Worm (Caenorhabditis elegans): ENCODE data around the gene R10E8.8.
"Not testable (repeated sequence)": the region's sequence is repeated elsewhere in the genome, so short reads cannot be mapped to it uniquely, and the experiment has no call there.

Gene R10E8.8

ce11 chrV:18224353-18224752 lies 17.1 kb downstream of the R10E8.8 start, which contains the start of gene F16H6.10:
F16H6.10 (minus strand) TSS chrV:18224453.
- no peak for TF ChIP-seq unc-62 (GFP tag; optimal IDR thresholded peaks at IDR 0.05)

DNA sequence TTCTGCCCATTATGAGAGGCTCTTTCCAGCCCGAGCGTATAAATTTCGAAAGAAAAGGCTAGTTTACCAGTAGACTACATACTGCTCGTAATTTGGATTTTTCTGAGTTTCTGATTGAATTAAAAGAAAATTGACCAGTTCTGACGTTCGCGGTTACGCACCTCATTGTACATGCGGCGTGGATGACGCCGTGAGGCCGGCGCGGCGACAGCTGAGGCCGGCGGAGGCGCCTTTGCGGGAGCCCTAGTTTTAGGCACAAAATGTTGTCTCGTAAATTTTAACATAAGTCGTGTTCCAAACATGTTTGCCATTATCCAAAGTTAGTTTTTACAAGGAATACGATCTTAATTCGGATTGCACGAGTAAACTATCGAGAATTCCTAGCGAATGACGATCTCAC lies 24.7 kb downstream of the R10E8.8 start, which contains the start of gene F16H6.9:
Gene F16H6.9, plus strand, starts transcription at position 301 of the 400 bp plus-strand sequence.
- TF ChIP-seq unc-62 (GFP tag; optimal IDR thresholded peaks at IDR 0.05) = not testable (repeated sequence)

ce11 chrV:18216175-18216574 lies 25.3 kb downstream of the R10E8.8 start, which contains the start of gene F16H6.8:
F16H6.8 (minus strand) TSS chrV:18216275.
- not testable (repeated sequence) for TF ChIP-seq unc-62 (GFP tag; optimal IDR thresholded peaks at IDR 0.05)

DNA sequence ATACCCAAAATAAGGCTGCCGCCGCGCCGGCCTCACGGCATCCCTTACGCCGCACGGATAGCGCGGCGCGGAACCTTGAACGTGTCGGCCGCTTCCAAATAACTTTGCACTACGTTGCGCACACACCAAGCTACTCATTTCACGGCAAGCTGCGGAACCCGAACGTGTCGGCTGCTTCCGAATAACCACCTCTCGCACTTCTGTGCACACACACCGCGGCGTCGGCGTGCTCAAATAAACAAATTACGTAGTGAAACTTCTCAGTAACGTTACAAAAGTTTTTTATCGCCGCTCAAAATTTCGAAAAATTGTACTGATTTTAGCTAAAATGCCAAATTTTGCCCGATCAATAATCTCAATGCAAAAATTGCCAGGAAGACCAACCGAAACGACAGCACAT lies 28.6 kb downstream of the R10E8.8 start:
- no peak for TF ChIP-seq unc-62 (GFP tag; optimal IDR thresholded peaks at IDR 0.05)

DNA sequence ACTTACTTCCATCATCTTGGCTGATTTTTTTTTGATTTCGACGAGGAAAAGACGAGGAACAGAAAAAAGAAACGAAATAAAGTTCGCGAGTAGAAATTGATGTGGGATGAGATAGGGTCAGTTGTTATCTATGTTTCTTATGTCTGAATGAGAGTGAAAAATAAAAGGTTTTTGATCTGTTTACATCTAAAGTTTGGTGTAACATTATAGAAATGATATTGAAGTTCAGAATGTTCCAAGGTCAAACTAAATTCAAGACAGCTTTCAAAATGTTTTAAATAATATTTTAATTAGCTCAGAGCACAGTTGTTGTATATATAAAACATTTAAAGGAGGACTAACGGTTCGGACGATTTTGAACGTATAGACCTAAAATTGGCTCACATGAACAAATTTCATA lies 32.4 kb downstream of the R10E8.8 start, which contains the start of gene F16H6.7:
Gene F16H6.7, minus strand, starts transcription at position 101 of the 400 bp plus-strand sequence.
- TF ChIP-seq unc-62 (GFP tag; optimal IDR thresholded peaks at IDR 0.05) = no peak

ce11 chrV:18198421-18198820 lies 43.0 kb downstream of the R10E8.8 start, which contains the start of gene F16H6.4:
F16H6.4 (plus strand) TSS chrV:18198721.
- TF ChIP-seq unc-62 (GFP tag; optimal IDR thresholded peaks at IDR 0.05) = no peak

ce11 chrV:18195006-18195405 lies 46.5 kb downstream of the R10E8.8 start, which contains the start of gene F16H6.3:
F16H6.3 (plus strand) TSS chrV:18195306.
- TF ChIP-seq unc-62 (GFP tag; optimal IDR thresholded peaks at IDR 0.05) = no peak

DNA sequence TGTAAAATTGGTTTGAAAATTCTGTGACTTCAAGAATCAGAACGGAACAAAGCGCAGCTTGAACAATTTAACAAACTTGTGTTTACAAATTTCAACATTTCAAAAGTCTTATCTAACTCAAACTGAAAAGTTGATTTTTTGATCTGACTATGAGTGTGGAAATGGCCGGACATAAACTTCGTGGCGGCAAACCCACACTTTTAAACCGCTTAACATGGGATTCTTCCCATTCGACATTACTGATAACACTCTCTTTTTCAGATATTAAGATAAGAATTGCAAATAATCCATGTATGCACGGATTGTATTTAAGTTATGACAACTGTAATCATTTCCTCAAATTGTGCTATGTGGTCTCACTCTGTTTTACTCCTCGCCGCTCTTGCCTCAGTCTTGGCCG lies 50.3 kb downstream of the R10E8.8 start, which contains the start of gene clec-42:
Gene clec-42, plus strand, starts transcription at position 285 of the 400 bp plus-strand sequence.
- no peak for TF ChIP-seq unc-62 (GFP tag; optimal IDR thresholded peaks at IDR 0.05)

DNA sequence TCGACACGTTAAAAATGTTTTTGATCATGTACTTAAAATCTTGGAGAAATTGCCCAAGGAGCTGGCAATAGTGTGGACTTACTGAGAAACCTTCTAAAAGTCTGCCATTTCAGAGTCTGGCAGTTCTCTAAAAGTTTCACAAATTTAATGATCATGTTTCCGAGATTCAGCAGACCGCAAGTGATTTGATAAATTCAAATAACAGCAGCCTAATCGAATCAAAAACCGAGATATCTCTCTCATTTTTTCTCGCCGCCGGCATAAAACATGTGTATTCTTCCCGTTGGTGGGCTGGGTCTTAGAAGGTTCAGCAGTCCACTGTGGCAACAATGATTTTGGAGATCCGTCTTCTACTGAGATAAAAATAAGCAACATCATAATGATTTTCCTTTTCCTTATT lies 52.3 kb downstream of the R10E8.8 start, which contains the start of gene clec-246:
Gene clec-246, plus strand, starts transcription at position 301 of the 400 bp plus-strand sequence.
- no peak for TF ChIP-seq unc-62 (GFP tag; optimal IDR thresholded peaks at IDR 0.05)

DNA sequence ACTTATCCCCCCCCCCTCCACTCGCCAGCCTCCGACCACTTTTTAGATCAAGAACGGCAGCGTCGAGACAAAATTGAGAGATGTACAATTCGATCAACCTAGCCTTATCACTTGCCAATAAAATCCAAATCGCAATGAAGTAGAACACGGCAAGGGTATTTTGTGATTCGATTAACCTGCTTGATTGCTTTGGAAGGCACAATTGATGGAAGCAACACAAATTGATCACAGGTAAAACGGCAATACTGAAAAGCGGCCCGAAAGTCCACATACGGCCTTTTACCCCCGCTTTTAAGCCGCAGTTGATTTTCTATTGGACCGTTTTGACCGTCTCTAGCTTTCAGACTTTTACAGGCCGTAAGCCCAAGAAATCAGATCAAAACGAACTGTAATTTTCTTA lies 53.1 kb downstream of the R10E8.8 start, which contains the start of gene clec-245:
Gene clec-245, minus strand, starts transcription at position 101 of the 400 bp plus-strand sequence.
- no peak for TF ChIP-seq unc-62 (GFP tag; optimal IDR thresholded peaks at IDR 0.05)

Data from whole organism, dauer.